Worm (Caenorhabditis elegans) whole organism, L3 larva: ENCODE data around the gene C17B7.12.

Experiments
- ama-1 ChIP-seq: fragments of 150-350 bp; optimal IDR thresholded peaks from 2 replicates; lab custom pipeline; 2018
- ceh-28 ChIP-seq: fragments of 150-350 bp; optimal IDR thresholded peaks from 2 replicates; lab custom pipeline; 2014; ENCODE audit warnings: missing biosample characterization, missing genetic modification reagents, missing genetic modification characterization
- nhr-77 ChIP-seq: fragments of 150-350 bp; optimal IDR thresholded peaks from 2 replicates; lab custom pipeline; 2014; ENCODE audit warnings: missing biosample characterization, missing genetic modification characterization
- pha-4 ChIP-seq: fragments of 150-350 bp; optimal IDR thresholded peaks from 2 replicates; lab custom pipeline; 2014; ENCODE audit warnings: missing biosample characterization, missing genetic modification reagents, missing genetic modification characterization
- pqm-1 ChIP-seq: fragments of 150-350 bp; optimal IDR thresholded peaks from 2 replicates; lab custom pipeline; 2017; ENCODE audit warnings: missing biosample characterization, missing genetic modification characterization, inconsistent platforms
- sea-2 ChIP-seq: fragments of 150-350 bp; sonication (generic microtip); optimal IDR thresholded peaks from 4 replicates; lab custom pipeline; 2014; ENCODE audit warnings: missing biosample characterization, missing genetic modification reagents, missing genetic modification characterization
- snpc-4 ChIP-seq: fragments of 150-350 bp; optimal IDR thresholded peaks from 2 replicates; lab custom pipeline; 2014; ENCODE audit warnings: missing biosample characterization, missing genetic modification characterization
- tbx-2 ChIP-seq: sonication (generic microtip); optimal IDR thresholded peaks from 2 replicates; lab custom pipeline; 2016; ENCODE audit warnings: mild to moderate bottlenecking, missing genetic modification characterization, missing compliant biosample characterization
- unc-62 ChIP-seq: fragments of 150-350 bp; sonication (generic microtip); optimal IDR thresholded peaks from 4 replicates; lab custom pipeline; 2014; ENCODE audit warnings: missing biosample characterization, missing genetic modification reagents, missing genetic modification characterization
- ztf-11 ChIP-seq: fragments of 150-350 bp; optimal IDR thresholded peaks from 2 replicates; lab custom pipeline; 2014; ENCODE audit warnings: missing biosample characterization, missing genetic modification characterization

DNA sequence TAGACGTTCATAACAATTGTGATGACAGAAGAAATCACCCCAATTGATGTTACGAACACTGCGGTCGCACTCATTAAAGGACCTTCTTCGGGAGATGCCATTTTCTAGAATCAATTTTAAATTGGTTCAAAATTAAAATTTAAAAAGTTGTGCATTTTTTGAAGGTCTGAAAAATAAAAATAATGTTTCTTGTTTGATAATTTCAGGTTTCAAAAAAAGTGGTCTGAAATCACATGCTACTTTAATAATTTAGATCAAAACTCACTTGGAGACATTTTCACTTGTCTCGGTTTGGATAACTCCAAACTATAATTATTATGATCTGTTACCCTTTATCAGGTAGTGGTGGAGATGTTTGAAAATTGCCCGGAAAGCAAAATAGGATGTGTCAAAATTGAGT is 23.9 kb downstream of the C17B7.12 start, which contains the start of gene srbc-2:
- TF ChIP-seq pqm-1 (tag; lab: Kevin White, UChicago) (no peak), pha-4 (tag; lab: Kevin White, UChicago) (no peak), ztf-11 (tag; lab: Kevin White, UChicago) (no peak), snpc-4 (tag; lab: Kevin White, UChicago) (no peak), nhr-77 (tag; lab: Kevin White, UChicago) (no peak), unc-62 (no peak), ceh-28 (no peak), ama-1 (lab: Kevin White, UChicago) (no peak), sea-2 (no peak), tbx-2 (tag; lab: Kevin White, UChicago) (no peak)
